Worm (Caenorhabditis elegans) whole organism, L4/young adult: ENCODE data around the gene mrpl-18.

Source experiments
- W03F9.2 ChIP-seq: fragments of 150-350 bp; optimal IDR thresholded peaks from 2 replicates; lab custom pipeline; 2014; ENCODE audit warnings: missing biosample characterization, missing genetic modification characterization
- dao-5 ChIP-seq: sonication (generic microtip); optimal IDR thresholded peaks from 2 replicates; lab custom pipeline; 2016; ENCODE audit warnings: missing genotype, missing genetic modification characterization, moderate library complexity, missing compliant biosample characterization
- him-1 ChIP-seq: sonication (generic microtip); optimal IDR thresholded peaks from 2 replicates; lab custom pipeline; 2016; ENCODE audit warnings: missing genotype, missing genetic modification reagents, missing genetic modification characterization, missing compliant biosample characterization

DNA sequence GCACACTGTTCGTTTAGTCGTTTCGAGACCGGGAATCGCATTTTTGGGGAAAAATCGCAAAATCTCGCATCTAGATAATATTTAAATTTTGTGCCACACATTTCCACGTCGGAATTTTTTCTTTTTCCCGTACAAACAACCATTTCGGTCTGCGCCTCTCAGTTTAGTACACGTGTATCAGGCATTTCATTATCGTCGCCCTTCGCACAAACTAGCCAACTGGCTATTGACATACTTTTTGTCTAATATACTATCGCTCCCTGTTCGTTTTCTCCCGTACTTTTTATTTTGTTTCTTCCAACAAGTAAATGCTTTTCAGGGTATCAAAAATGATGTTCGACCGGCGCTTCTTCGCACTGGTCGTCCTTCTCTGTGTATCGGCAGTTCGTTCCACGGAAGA lies 11.5 kb upstream of the mrpl-18 start, which contains the start of gene C14B9.2:
- TF ChIP-seq him-1 (tag; lab: Kevin White, UChicago) = no peak
- TF ChIP-seq W03F9.2 (tag; lab: Kevin White, UChicago) = no peak
- TF ChIP-seq dao-5 (tag; lab: Kevin White, UChicago) = no peak
